Worm (Caenorhabditis elegans): Measurements from ENCODE around the gene srh-308.

The srh-308 gene

DNA sequence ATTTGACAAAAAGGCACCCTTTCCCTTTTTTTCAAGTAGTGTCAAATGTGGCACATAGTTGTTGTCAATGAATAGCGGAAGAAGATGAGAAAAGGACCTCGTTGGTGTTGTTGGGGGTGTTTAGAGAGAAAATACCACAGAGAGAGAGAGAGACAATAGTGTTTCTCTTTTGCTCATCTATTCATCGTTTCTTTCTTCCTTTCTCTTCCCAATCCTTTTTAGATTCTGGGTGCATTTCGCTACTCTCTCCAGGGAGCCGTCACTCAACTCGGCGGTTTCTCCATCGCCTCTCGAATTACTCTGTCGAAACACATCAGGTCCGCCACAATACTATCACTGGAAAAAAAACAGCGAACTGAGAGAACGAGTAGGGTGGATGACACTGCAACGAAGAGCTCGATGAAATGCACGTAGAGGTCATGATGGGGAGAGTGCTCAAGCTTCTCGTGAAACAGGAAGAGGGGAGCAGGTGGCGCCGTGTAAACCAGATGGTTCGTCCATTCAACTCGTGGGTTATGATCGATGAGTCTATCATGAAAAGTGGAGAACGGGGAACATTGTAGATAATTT lies 13.7 kb downstream of the srh-308 start (continued):
- TF ChIP-seq F49E8.2 (tag; optimal IDR thresholded peaks at IDR 0.05; ENCODE audit: borderline replicate concordance) (no peak), tra-1 (GFP tag; IDR thresholded peaks at IDR 0.05) (peak; percentile 14; the same call in 1 of the 2 replicates), unc-130 (GFP tag; optimal IDR thresholded peaks at IDR 0.05) (no peak), vab-7 (GFP tag; IDR thresholded peaks at IDR 0.05) (no peak), T26A8.4 (GFP tag; IDR thresholded peaks at IDR 0.05) (no peak), Y75B8A.6 (GFP tag; IDR thresholded peaks at IDR 0.05) (no peak), hmg-1.1 (GFP tag; IDR thresholded peaks at IDR 0.05) (no peak)

DNA sequence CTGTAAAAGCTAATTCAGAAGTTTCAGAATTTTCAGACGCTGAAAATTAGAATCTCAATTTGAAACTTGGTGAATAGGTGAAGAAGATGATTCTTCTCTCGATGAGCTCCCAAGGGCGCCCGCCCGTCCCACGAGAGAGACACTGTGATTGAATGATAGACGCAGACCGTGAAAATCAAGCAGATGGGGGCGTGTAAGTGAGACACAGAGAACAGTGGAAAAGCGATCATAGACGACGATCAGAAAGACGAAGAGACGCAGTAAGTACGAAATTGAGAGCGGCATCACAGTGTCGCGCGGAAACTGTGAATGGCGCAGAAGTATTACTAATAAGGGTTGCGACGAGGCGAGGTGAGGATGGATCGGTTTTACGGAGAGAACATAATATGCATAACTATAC lies 15.0 kb downstream of the srh-308 start:
- TF ChIP-seq tra-1 (GFP tag; IDR thresholded peaks at IDR 0.05) (peak; percentile 32; the same call in 1 of the 2 replicates), Y5F2A.4 (GFP tag; optimal IDR thresholded peaks at IDR 0.05) (no peak), madf-9 (GFP tag; conservative IDR thresholded peaks at IDR 0.05) (no peak), daf-16 (GFP tag; optimal IDR thresholded peaks at IDR 0.05) (no peak), daf-16 (tag; optimal IDR thresholded peaks at IDR 0.05) (peak; percentile 22), nhr-25 (tag; optimal IDR thresholded peaks at IDR 0.05; ENCODE audit: borderline replicate concordance, insufficient read depth) (no peak), rbr-2 (tag; optimal IDR thresholded peaks at IDR 0.05) (no peak), aha-1 (tag) (peak; percentile 72), dve-1 (tag; optimal IDR thresholded peaks at IDR 0.05; ENCODE audit: insufficient read depth) (peak; percentile 29), ceh-44 (GFP tag; IDR thresholded peaks at IDR 0.05) (no peak), sdz-12 (GFP tag; optimal IDR thresholded peaks at IDR 0.05) (no peak), nhr-6 (tag; optimal IDR thresholded peaks at IDR 0.05) (no peak), attf-4 (tag; optimal IDR thresholded peaks at IDR 0.05) (no peak), hmg-1.1 (GFP tag; IDR thresholded peaks at IDR 0.05) (0 out of 2 replicates have a peak, but pooled peaks have one; percentile 22), snpc-1.2 (GFP tag; IDR thresholded peaks at IDR 0.05) (no peak), pha-4 (GFP tag; IDR thresholded peaks at IDR 0.05) (no peak), pha-4 (tag; optimal IDR thresholded peaks at IDR 0.05) (no peak), ceh-20 (GFP tag; IDR thresholded peaks at IDR 0.05) (no peak), dmd-8 (GFP tag; IDR thresholded peaks at IDR 0.05) (no peak), hlh-30 (tag; optimal IDR thresholded peaks at IDR 0.05; ENCODE audit: insufficient read depth) (peak; percentile 43), F44E2.7 (GFP tag; IDR thresholded peaks at IDR 0.05) (no peak), lim-7 (GFP tag; IDR thresholded peaks at IDR 0.05) (no peak), vab-7 (GFP tag; IDR thresholded peaks at IDR 0.05) (no peak), hlh-11 (tag; optimal IDR thresholded peaks at IDR 0.05) (peak; percentile 56), nhr-28 (tag; optimal IDR thresholded peaks at IDR 0.05) (peak; percentile 11), arid-1 (GFP tag; conservative IDR thresholded peaks at IDR 0.05) (no peak), lir-3 (tag; optimal IDR thresholded peaks at IDR 0.05) (no peak), mes-2 (tag; optimal IDR thresholded peaks at IDR 0.05; ENCODE audit: poor library complexity, severe bottlenecking) (peak; percentile 52)

DNA sequence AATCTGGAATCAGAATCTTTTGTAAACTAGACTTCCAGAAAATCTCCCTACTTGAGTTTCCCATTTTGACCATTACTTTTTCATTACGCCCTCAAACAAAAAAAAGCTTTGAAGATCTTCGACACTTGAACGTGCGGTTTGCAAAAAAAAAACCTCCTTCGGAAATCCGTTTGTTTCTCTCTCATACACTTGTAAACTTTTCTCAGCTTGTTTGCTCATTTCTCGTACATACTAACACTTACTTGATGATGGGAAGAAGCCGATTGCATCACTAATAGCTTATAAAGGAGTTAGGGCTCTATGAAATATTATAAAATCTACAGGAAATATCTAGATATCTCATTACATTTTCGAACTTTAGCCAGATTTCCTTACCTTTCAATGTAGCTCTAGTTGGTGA lies 15.4 kb downstream of the srh-308 start:
- TF ChIP-seq hif-1 (tag; optimal IDR thresholded peaks at IDR 0.05) (peak in 1 of 2 experiments; percentile 69), unc-130 (GFP tag; optimal IDR thresholded peaks at IDR 0.05) (no peak), aha-1 (tag) (peak; percentile 87), fkh-10 (GFP tag; optimal IDR thresholded peaks at IDR 0.05) (no peak), tag-97 (GFP tag; IDR thresholded peaks at IDR 0.05) (no peak)

DNA sequence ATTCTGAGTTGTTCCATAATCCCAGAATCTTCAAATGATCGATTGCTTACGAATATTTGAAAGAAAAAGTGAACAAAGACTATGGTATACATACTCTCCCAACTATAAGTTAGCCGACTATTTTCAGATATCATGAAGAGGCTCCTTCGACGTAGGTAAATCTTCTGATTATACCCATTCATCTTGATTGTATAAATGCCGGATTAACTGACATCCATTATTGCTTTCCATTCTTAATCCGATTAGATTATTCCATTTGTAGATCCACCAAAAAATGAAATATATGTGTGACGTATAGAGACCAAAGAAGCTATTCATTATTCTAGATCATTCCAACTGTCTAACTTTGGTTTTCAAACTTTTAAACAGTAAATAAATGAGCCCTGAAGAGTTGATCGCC lies 23.9 kb downstream of the srh-308 start:
- TF ChIP-seq gei-8 (GFP tag; optimal IDR thresholded peaks at IDR 0.05) (no peak), pqm-1 (tag; optimal IDR thresholded peaks at IDR 0.05) (no peak), tag-97 (GFP tag; IDR thresholded peaks at IDR 0.05) (no peak), ZK337.2 (GFP tag; IDR thresholded peaks at IDR 0.05) (no peak), nhr-6 (tag; optimal IDR thresholded peaks at IDR 0.05) (no peak), nhr-237 (tag; optimal IDR thresholded peaks at IDR 0.05) (no peak), dmd-8 (GFP tag; IDR thresholded peaks at IDR 0.05) (no peak), ceh-28 (tag; optimal IDR thresholded peaks at IDR 0.05) (no peak), zip-11 (GFP tag; IDR thresholded peaks at IDR 0.05) (no peak), duxl-1 (tag; optimal IDR thresholded peaks at IDR 0.05; ENCODE audit: poor library complexity) (no peak), R02D3.7 (tag; optimal IDR thresholded peaks at IDR 0.05) (no peak), dpl-1 (GFP tag; optimal IDR thresholded peaks at IDR 0.05) (no peak), lin-13 (GFP tag; optimal IDR thresholded peaks at IDR 0.05) (no peak), lin-29 (GFP tag; IDR thresholded peaks at IDR 0.05) (no peak), lin-15B (tag; optimal IDR thresholded peaks at IDR 0.05) (no peak)

Measured in whole organism, L4 larva.